Worm (Caenorhabditis elegans) whole organism, L3 larva: ENCODE measurements around the gene cah-4.

Experiments used
- R02D3.7 ChIP-seq: fragments of 150-350 bp; optimal IDR thresholded peaks from 2 replicates; lab custom pipeline; 2014; ENCODE audit warnings: missing biosample characterization, missing genetic modification characterization
- ZK546.5 ChIP-seq: sonication (generic microtip); optimal IDR thresholded peaks from 2 replicates; lab custom pipeline; 2017; ENCODE audit warnings: missing biosample characterization, missing genetic modification characterization
- aly-2 ChIP-seq: fragments of 150-350 bp; optimal IDR thresholded peaks from 2 replicates; lab custom pipeline; 2014; ENCODE audit warnings: missing biosample characterization, missing genetic modification characterization
- ama-1 ChIP-seq: fragments of 150-350 bp; optimal IDR thresholded peaks from 2 replicates; lab custom pipeline; 2018
- ceh-16 ChIP-seq: sonication (generic microtip); optimal IDR thresholded peaks from 2 replicates; lab custom pipeline; 2017; ENCODE audit warnings: missing biosample characterization, missing genetic modification characterization
- ceh-28 ChIP-seq: fragments of 150-350 bp; optimal IDR thresholded peaks from 2 replicates; lab custom pipeline; 2014; ENCODE audit warnings: missing biosample characterization, missing genetic modification reagents, missing genetic modification characterization
- ceh-82 ChIP-seq: fragments of 150-350 bp; optimal IDR thresholded peaks from 2 replicates; lab custom pipeline; 2014; ENCODE audit warnings: missing biosample characterization, missing genetic modification characterization
- ceh-9 ChIP-seq: sonication (generic microtip); optimal IDR thresholded peaks from 2 replicates; lab custom pipeline; 2018; ENCODE audit warnings: missing biosample characterization, missing genetic modification characterization
- daf-12 ChIP-seq: fragments of 150-350 bp; optimal IDR thresholded peaks from 2 replicates; lab custom pipeline; 2014; ENCODE audit warnings: missing biosample characterization, missing genetic modification reagents, missing genetic modification characterization
- egl-27 ChIP-seq: sonication (generic microtip); optimal IDR thresholded peaks from 4 replicates; lab custom pipeline; 2017; ENCODE audit warnings: missing biosample characterization, missing genetic modification reagents, missing genetic modification characterization
- egl-5 ChIP-seq: fragments of 150-350 bp; optimal IDR thresholded peaks from 2 replicates; lab custom pipeline; 2017; ENCODE audit warnings: missing biosample characterization, missing genetic modification reagents, missing genetic modification characterization, inconsistent platforms
- elt-1 ChIP-seq: fragments of 150-350 bp; optimal IDR thresholded peaks from 2 replicates; lab custom pipeline; 2014; ENCODE audit warnings: missing biosample characterization, missing genetic modification characterization
- elt-2 ChIP-seq: sonication (generic microtip); optimal IDR thresholded peaks from 2 replicates; lab custom pipeline; 2016; ENCODE audit warnings: missing genetic modification reagents, mild to moderate bottlenecking, missing genetic modification characterization, missing compliant biosample characterization
- elt-3 ChIP-seq, 3 experiments: fragments of 150-350 bp in 1 of 3; sonication (generic microtip) in 2 of 3; optimal IDR thresholded peaks; 2 replicates in 2 of 3; 4 replicates in 1 of 3; lab custom pipeline; 2014 to 2017; ENCODE audit warnings: missing biosample characterization in 3 of 3, missing genetic modification characterization in 3 of 3
- eor-1 ChIP-seq, 2 experiments: fragments of 150-350 bp; optimal IDR thresholded peaks; 2 replicates each; lab custom pipeline; 2014 to 2018; ENCODE audit warnings: missing biosample characterization in 2 of 2, missing genetic modification characterization in 2 of 2
- fkh-10 ChIP-seq: sonication (generic microtip); optimal IDR thresholded peaks from 2 replicates; lab custom pipeline; 2017; ENCODE audit warnings: missing biosample characterization, missing genetic modification reagents, missing genetic modification characterization
- fkh-2 ChIP-seq: fragments of 150-350 bp; optimal IDR thresholded peaks from 2 replicates; lab custom pipeline; 2014; ENCODE audit warnings: missing biosample characterization, missing genetic modification reagents, missing genetic modification characterization
- fos-1 ChIP-seq: fragments of 150-350 bp; optimal IDR thresholded peaks from 2 replicates; lab custom pipeline; 2014; ENCODE audit warnings: missing biosample characterization, missing genetic modification characterization
- hmg-11 ChIP-seq: sonication (generic microtip); optimal IDR thresholded peaks from 2 replicates; lab custom pipeline; 2016; ENCODE audit warnings: missing genetic modification characterization, missing compliant biosample characterization
- jun-1 ChIP-seq: fragments of 150-350 bp; optimal IDR thresholded peaks from 2 replicates; lab custom pipeline; 2014; ENCODE audit warnings: missing biosample characterization, missing genetic modification reagents, missing genetic modification characterization
- lin-15B ChIP-seq: fragments of 150-350 bp; optimal IDR thresholded peaks from 2 replicates; lab custom pipeline; 2014; ENCODE audit warnings: missing biosample characterization, missing genetic modification characterization
- lin-39 ChIP-seq: fragments of 150-350 bp; optimal IDR thresholded peaks from 2 replicates; lab custom pipeline; 2018; ENCODE audit warnings: missing biosample characterization, missing genetic modification reagents, missing genetic modification characterization
- lsy-12 ChIP-seq: sonication (generic microtip); optimal IDR thresholded peaks from 2 replicates; lab custom pipeline; 2016; ENCODE audit warnings: mild to moderate bottlenecking, missing genetic modification characterization, missing compliant biosample characterization
- mdl-1 ChIP-seq: fragments of 150-350 bp; optimal IDR thresholded peaks from 2 replicates; lab custom pipeline; 2014; ENCODE audit warnings: missing biosample characterization, missing genetic modification characterization
- mml-1 ChIP-seq: fragments of 150-350 bp; sonication (generic microtip); optimal IDR thresholded peaks from 3 replicates; lab custom pipeline; 2014; ENCODE audit warnings: missing biosample characterization, missing genetic modification characterization
- nfya-1 ChIP-seq: sonication (generic microtip); optimal IDR thresholded peaks from 2 replicates; lab custom pipeline; 2017; ENCODE audit warnings: missing genetic modification characterization, mild to moderate bottlenecking, missing compliant biosample characterization, antibody characterized with exemption, moderate library complexity; ENCODE audit not compliant: insufficient read depth
- nhr-11 ChIP-seq: fragments of 150-350 bp; optimal IDR thresholded peaks from 2 replicates; lab custom pipeline; 2014; ENCODE audit warnings: missing biosample characterization, missing genetic modification characterization
- nhr-12 ChIP-seq: fragments of 150-350 bp; optimal IDR thresholded peaks from 2 replicates; lab custom pipeline; 2014; ENCODE audit warnings: missing biosample characterization, missing genetic modification characterization
- nhr-23 ChIP-seq: fragments of 150-350 bp; optimal IDR thresholded peaks from 2 replicates; lab custom pipeline; 2014; ENCODE audit warnings: missing biosample characterization, missing genetic modification reagents, missing genetic modification characterization
- nhr-237 ChIP-seq: fragments of 150-350 bp; optimal IDR thresholded peaks from 2 replicates; lab custom pipeline; 2014; ENCODE audit warnings: missing biosample characterization, missing genetic modification characterization
- nhr-25 ChIP-seq: sonication (generic microtip); optimal IDR thresholded peaks from 2 replicates; lab custom pipeline; 2017; ENCODE audit warnings: missing biosample characterization, missing genetic modification characterization
- nhr-28 ChIP-seq: fragments of 150-350 bp; optimal IDR thresholded peaks from 2 replicates; lab custom pipeline; 2014; ENCODE audit warnings: missing biosample characterization, missing genetic modification characterization
- nhr-43 ChIP-seq: sonication (generic microtip); optimal IDR thresholded peaks from 2 replicates; lab custom pipeline; 2016; ENCODE audit warnings: mild to moderate bottlenecking, missing genetic modification characterization, missing compliant biosample characterization; ENCODE audit not compliant: poor library complexity, severe bottlenecking
- nhr-67 ChIP-seq: fragments of 150-350 bp; optimal IDR thresholded peaks from 2 replicates; lab custom pipeline; 2014; ENCODE audit warnings: missing biosample characterization, missing genetic modification characterization
- nhr-76 ChIP-seq: fragments of 150-350 bp; sonication (generic microtip); optimal IDR thresholded peaks from 5 replicates; lab custom pipeline; 2014; ENCODE audit warnings: missing biosample characterization, missing genetic modification characterization
- nhr-77 ChIP-seq: fragments of 150-350 bp; optimal IDR thresholded peaks from 2 replicates; lab custom pipeline; 2014; ENCODE audit warnings: missing biosample characterization, missing genetic modification characterization
- pha-4 ChIP-seq: fragments of 150-350 bp; optimal IDR thresholded peaks from 2 replicates; lab custom pipeline; 2014; ENCODE audit warnings: missing biosample characterization, missing genetic modification reagents, missing genetic modification characterization
- pqm-1 ChIP-seq: fragments of 150-350 bp; optimal IDR thresholded peaks from 2 replicates; lab custom pipeline; 2017; ENCODE audit warnings: missing biosample characterization, missing genetic modification characterization, inconsistent platforms
- sea-2 ChIP-seq: fragments of 150-350 bp; sonication (generic microtip); optimal IDR thresholded peaks from 4 replicates; lab custom pipeline; 2014; ENCODE audit warnings: missing biosample characterization, missing genetic modification reagents, missing genetic modification characterization
- skn-1 ChIP-seq: fragments of 150-350 bp; optimal IDR thresholded peaks from 2 replicates; lab custom pipeline; 2014; ENCODE audit warnings: missing biosample characterization, missing genetic modification characterization
- snpc-4 ChIP-seq: fragments of 150-350 bp; optimal IDR thresholded peaks from 2 replicates; lab custom pipeline; 2014; ENCODE audit warnings: missing biosample characterization, missing genetic modification characterization
- tbx-2 ChIP-seq: sonication (generic microtip); optimal IDR thresholded peaks from 2 replicates; lab custom pipeline; 2016; ENCODE audit warnings: mild to moderate bottlenecking, missing genetic modification characterization, missing compliant biosample characterization
- unc-39 ChIP-seq: sonication (generic microtip); optimal IDR thresholded peaks from 4 replicates; lab custom pipeline; 2017; ENCODE audit warnings: missing biosample characterization, missing genetic modification characterization
- unc-62 ChIP-seq: fragments of 150-350 bp; sonication (generic microtip); optimal IDR thresholded peaks from 4 replicates; lab custom pipeline; 2014; ENCODE audit warnings: missing biosample characterization, missing genetic modification reagents, missing genetic modification characterization
- zag-1 ChIP-seq: fragments of 150-350 bp; optimal IDR thresholded peaks from 2 replicates; lab custom pipeline; 2014; ENCODE audit warnings: missing biosample characterization, missing genetic modification characterization
- ztf-11 ChIP-seq: fragments of 150-350 bp; optimal IDR thresholded peaks from 2 replicates; lab custom pipeline; 2014; ENCODE audit warnings: missing biosample characterization, missing genetic modification characterization
- ztf-4 ChIP-seq: fragments of 150-350 bp; optimal IDR thresholded peaks from 2 replicates; lab custom pipeline; 2014; ENCODE audit warnings: missing biosample characterization, missing genetic modification characterization

cah-4 gene

ce11 chrX:13527347-13528092 lies 14.9 kb upstream of the cah-4 start, which contains the start of gene pab-2:
Gene pab-2, minus strand, starts transcription at chrX:13527415.
- peak; percentile 53 for TF ChIP-seq nhr-11 (tag; lab: Kevin White, UChicago)
- no peak for TF ChIP-seq mml-1
- TF ChIP-seq ztf-4 (tag; lab: Kevin White, UChicago): no peak
- TF ChIP-seq egl-5: peak; percentile 31
- no peak for TF ChIP-seq ceh-16 (tag; lab: Kevin White, UChicago)
- no peak for TF ChIP-seq nhr-12 (tag; lab: Kevin White, UChicago)
- no peak for TF ChIP-seq sea-2 (GFP tag; lab: Kevin White, UChicago)
- no peak for TF ChIP-seq fkh-10 (GFP tag; lab: Kevin White, UChicago)
- TF ChIP-seq aly-2 (tag; lab: Kevin White, UChicago): no peak
- no peak for TF ChIP-seq fkh-2 (tag; lab: Kevin White, UChicago)
- TF ChIP-seq tbx-2: peak; percentile 57
- TF ChIP-seq nhr-23 (tag; lab: Kevin White, UChicago): peak; percentile 75
- TF ChIP-seq skn-1 (tag; lab: Kevin White, UChicago): no peak
- TF ChIP-seq fos-1 (tag; lab: Kevin White, UChicago): peak; percentile 26
- TF ChIP-seq daf-12 (tag; lab: Kevin White, UChicago): no peak
- peak; percentile 92 for TF ChIP-seq elt-2 (tag; lab: Kevin White, UChicago)
- peak; percentile 75 for TF ChIP-seq snpc-4 (tag; lab: Kevin White, UChicago)
- TF ChIP-seq ceh-9: no peak
- TF ChIP-seq jun-1 (tag; lab: Kevin White, UChicago): peak; percentile 73
- no peak for TF ChIP-seq nhr-237
- peak; percentile 83 for TF ChIP-seq nhr-43 (tag; lab: Kevin White, UChicago)
- peak; percentile 8 for TF ChIP-seq lin-15B (tag; lab: Kevin White, UChicago)
- peak; percentile 79 for TF ChIP-seq nfya-1 (tag; lab: Kevin White, UChicago)
- TF ChIP-seq ztf-11 (tag; lab: Kevin White, UChicago): no peak
- TF ChIP-seq elt-3 (tag; optimal IDR thresholded peaks at IDR 0.05; lab: Kevin White, UChicago): peak in 1 of 3 experiments; percentile 33
- TF ChIP-seq nhr-77 (tag; lab: Kevin White, UChicago): peak; percentile 33
- no peak for TF ChIP-seq unc-62
- TF ChIP-seq unc-39 (tag; lab: Kevin White, UChicago): no peak
- TF ChIP-seq R02D3.7 (tag; lab: Kevin White, UChicago): peak; percentile 34
- no peak for TF ChIP-seq nhr-67 (tag; lab: Kevin White, UChicago)
- peak; percentile 75 for TF ChIP-seq pha-4 (tag; lab: Kevin White, UChicago)
- TF ChIP-seq egl-27 (tag; lab: Kevin White, UChicago): peak; percentile 6
- no peak for TF ChIP-seq nhr-28
- TF ChIP-seq elt-1: peak; percentile 27
- no peak for TF ChIP-seq ama-1 (lab: Kevin White, UChicago)
- peak; percentile 69 for TF ChIP-seq pqm-1 (tag; lab: Kevin White, UChicago)
- TF ChIP-seq nhr-25 (tag; lab: Kevin White, UChicago): peak; percentile 15
- no peak for TF ChIP-seq ZK546.5 (tag; lab: Kevin White, UChicago)
- TF ChIP-seq ceh-82 (tag; lab: Kevin White, UChicago): no peak
- TF ChIP-seq zag-1 (tag; lab: Kevin White, UChicago): no peak
- TF ChIP-seq lsy-12 (tag; lab: Kevin White, UChicago): peak; percentile 75
- no peak for TF ChIP-seq nhr-76
- TF ChIP-seq mdl-1 (tag; lab: Kevin White, UChicago): peak; percentile 42
- TF ChIP-seq hmg-11 (tag; lab: Kevin White, UChicago): peak; percentile 97
- peak; percentile 65 for TF ChIP-seq ceh-28
- TF ChIP-seq eor-1 (tag; optimal IDR thresholded peaks at IDR 0.05; lab: Kevin White, UChicago): no peak
- peak; percentile 62 for TF ChIP-seq lin-39 (tag; lab: Kevin White, UChicago)
